Worm (Caenorhabditis elegans) whole organism, young adult: Measurements from ENCODE around the gene K09F5.4.

Source experiments
- B0019.2 ChIP-seq: fragments of 200-800 bp; sonication (Bioruptor generic); conservative IDR thresholded peaks from 2 replicates; pipeline ENCODE4 v1.3.6; 2022; ENCODE audit warnings: missing genetic modification reagents, missing genetic modification characterization, missing compliant biosample characterization
- B0035.1 ChIP-seq: sonication (generic microtip); optimal IDR thresholded peaks from 2 replicates; lab custom pipeline; 2016; ENCODE audit warnings: missing genetic modification characterization, mild to moderate bottlenecking, missing compliant biosample characterization, missing genotype, missing genetic modification reagents
- F39B2.1 ChIP-seq: fragments of 200-800 bp; sonication (Bioruptor generic); IDR thresholded peaks from 2 replicates; pipeline ENCODE4 v1.3.6; 2022; ENCODE audit warnings: missing genetic modification reagents, missing genetic modification characterization, missing compliant biosample characterization
- F52B5.7 ChIP-seq: sonication (generic microtip); optimal IDR thresholded peaks from 2 replicates; lab custom pipeline; 2016; ENCODE audit warnings: mild to moderate bottlenecking, missing genetic modification characterization, missing compliant biosample characterization
- F57A8.1 ChIP-seq: fragments of 200-800 bp; sonication (Bioruptor generic); optimal IDR thresholded peaks from 2 replicates; lab custom pipeline; 2018; ENCODE audit warnings: mild to moderate bottlenecking, missing genetic modification characterization, moderate library complexity, missing compliant biosample characterization
- K12H6.12 ChIP-seq: fragments of 200-800 bp; sonication (Bioruptor generic); optimal IDR thresholded peaks from 2 replicates; lab custom pipeline; 2018; ENCODE audit warnings: mild to moderate bottlenecking, missing genetic modification characterization, missing compliant biosample characterization
- Y56A3A.18 ChIP-seq: fragments of 200-800 bp; sonication (Bioruptor generic); IDR thresholded peaks from 2 replicates; pipeline ENCODE4 v1.3.6; 2022; ENCODE audit warnings: missing genetic modification reagents, missing genetic modification characterization, missing compliant biosample characterization
- Y67H2A.10 ChIP-seq: fragments of 200-800 bp; sonication (Bioruptor generic); conservative IDR thresholded peaks from 2 replicates; pipeline ENCODE4 v1.3.6; 2022; ENCODE audit warnings: missing genetic modification reagents, missing genetic modification characterization, missing compliant biosample characterization
- Y79H2A.3 ChIP-seq: fragments of 200-800 bp; sonication (Bioruptor generic); conservative IDR thresholded peaks from 2 replicates; pipeline ENCODE4 v1.3.6; 2022; ENCODE audit warnings: missing genetic modification reagents, missing genetic modification characterization, missing compliant biosample characterization
- Y95B8A.8 ChIP-seq: fragments of 200-800 bp; sonication (Bioruptor generic); IDR thresholded peaks from 2 replicates; pipeline ENCODE4 v1.3.6; 2022; ENCODE audit warnings: missing genetic modification reagents, missing genetic modification characterization, missing compliant biosample characterization
- atf-7 ChIP-seq: sonication (generic microtip); optimal IDR thresholded peaks from 2 replicates; lab custom pipeline; 2017; ENCODE audit warnings: mild to moderate bottlenecking, missing genetic modification characterization, missing compliant biosample characterization
- attf-3 ChIP-seq: fragments of 200-800 bp; sonication (Bioruptor generic); conservative IDR thresholded peaks from 2 replicates; pipeline ENCODE4 v1.3.6; 2022; ENCODE audit warnings: missing genetic modification reagents, missing genetic modification characterization, missing compliant biosample characterization
- bed-1 ChIP-seq: fragments of 200-800 bp; sonication (Bioruptor generic); IDR thresholded peaks from 2 replicates; pipeline ENCODE4 v1.3.6; 2022; ENCODE audit warnings: missing genetic modification reagents, missing genetic modification characterization, missing compliant biosample characterization
- bed-2 ChIP-seq: fragments of 200-800 bp; sonication (Bioruptor generic); IDR thresholded peaks from 2 replicates; pipeline ENCODE4 v1.3.6; 2022; ENCODE audit warnings: missing genetic modification reagents, missing genetic modification characterization, missing compliant biosample characterization
- ccch-3 ChIP-seq: fragments of 200-800 bp; sonication (Bioruptor generic); optimal IDR thresholded peaks from 2 replicates; lab custom pipeline; 2018; ENCODE audit warnings: mild to moderate bottlenecking, missing genetic modification characterization, missing compliant biosample characterization
- efl-1 ChIP-seq: fragments of 150-350 bp; optimal IDR thresholded peaks from 2 replicates; lab custom pipeline; 2014; ENCODE audit warnings: missing biosample characterization, missing genetic modification reagents, missing genetic modification characterization
- fkh-3 ChIP-seq: sonication (generic microtip); optimal IDR thresholded peaks from 2 replicates; lab custom pipeline; 2016; ENCODE audit warnings: mild to moderate bottlenecking, missing genetic modification characterization, missing compliant biosample characterization
- hlh-12 ChIP-seq: sonication (generic microtip); optimal IDR thresholded peaks from 2 replicates; lab custom pipeline; 2016; ENCODE audit warnings: missing genetic modification characterization, missing compliant biosample characterization
- hlh-26 ChIP-seq: fragments of 200-800 bp; sonication (Bioruptor generic); conservative IDR thresholded peaks from 2 replicates; pipeline ENCODE4 v1.3.6; 2022; ENCODE audit warnings: missing genetic modification reagents, missing genetic modification characterization, missing compliant biosample characterization
- let-526 ChIP-seq: fragments of 200-800 bp; sonication (Bioruptor generic); IDR thresholded peaks from 2 replicates; pipeline ENCODE4 v1.3.6; 2022; ENCODE audit warnings: missing genetic modification reagents, missing genetic modification characterization, missing compliant biosample characterization
- let-607 ChIP-seq, 2 experiments: fragments of 200-800 bp in 1 of 2; sonication (Bioruptor generic) in 1 of 2; sonication (generic microtip) in 1 of 2; optimal IDR thresholded peaks; 2 replicates each; lab custom pipeline; 2016 to 2018; ENCODE audit warnings: mild to moderate bottlenecking in 2 of 2, missing compliant biosample characterization in 2 of 2, missing genetic modification characterization in 2 of 2, moderate library complexity in 2 of 2, missing genotype in 1 of 2
- lir-1 ChIP-seq: fragments of 200-800 bp; sonication (Bioruptor generic); conservative IDR thresholded peaks from 2 replicates; pipeline ENCODE4 v1.3.6; 2022; ENCODE audit warnings: missing genetic modification reagents, missing genetic modification characterization, missing compliant biosample characterization
- mes-4 ChIP-seq: sonication (generic microtip); optimal IDR thresholded peaks from 2 replicates; lab custom pipeline; 2016; ENCODE audit warnings: missing genotype, missing genetic modification characterization, missing compliant biosample characterization
- mxl-1 ChIP-seq: sonication (generic microtip); optimal IDR thresholded peaks from 2 replicates; lab custom pipeline; 2016; ENCODE audit warnings: missing genetic modification characterization, missing compliant biosample characterization
- nfya-1 ChIP-seq: sonication (generic microtip); optimal IDR thresholded peaks from 2 replicates; lab custom pipeline; 2017; ENCODE audit warnings: antibody characterized with exemption, missing compliant biosample characterization, missing genetic modification characterization, borderline replicate concordance; ENCODE audit not compliant: insufficient read depth
- nhr-120 ChIP-seq: fragments of 200-800 bp; sonication (Bioruptor generic); IDR thresholded peaks from 2 replicates; pipeline ENCODE4 v1.3.6; 2022; ENCODE audit warnings: missing genetic modification characterization, missing compliant biosample characterization
- nhr-90 ChIP-seq: sonication (generic microtip); optimal IDR thresholded peaks from 2 replicates; lab custom pipeline; 2016; ENCODE audit warnings: missing genotype, mild to moderate bottlenecking, missing genetic modification characterization, missing compliant biosample characterization
- pbrm-1 ChIP-seq: fragments of 200-800 bp; sonication (Bioruptor generic); IDR thresholded peaks from 2 replicates; pipeline ENCODE4 v1.3.6; 2022; ENCODE audit warnings: missing genetic modification reagents, missing genetic modification characterization, missing compliant biosample characterization
- sea-2 ChIP-seq: fragments of 200-800 bp; sonication (Bioruptor generic); IDR thresholded peaks from 2 replicates; pipeline ENCODE4 v1.3.6; 2022; ENCODE audit warnings: missing genetic modification characterization, missing compliant biosample characterization
- sptf-2 ChIP-seq: fragments of 200-800 bp; sonication (Bioruptor generic); optimal IDR thresholded peaks from 2 replicates; lab custom pipeline; 2018; ENCODE audit warnings: mild to moderate bottlenecking, missing genetic modification characterization, missing compliant biosample characterization
- tbx-9 ChIP-seq: sonication (generic microtip); optimal IDR thresholded peaks from 2 replicates; lab custom pipeline; 2016; ENCODE audit warnings: borderline replicate concordance, missing genetic modification characterization, inconsistent platforms, missing compliant biosample characterization
- tlf-1 ChIP-seq: fragments of 200-800 bp; sonication (Bioruptor generic); optimal IDR thresholded peaks from 2 replicates; lab custom pipeline; 2018; ENCODE audit warnings: mild to moderate bottlenecking, missing genetic modification characterization, missing compliant biosample characterization
- unc-130 ChIP-seq: sonication (generic microtip); optimal IDR thresholded peaks from 2 replicates; lab custom pipeline; 2016; ENCODE audit warnings: missing genetic modification reagents, missing genetic modification characterization, missing compliant biosample characterization
- unc-62 ChIP-seq: fragments of 150-350 bp; optimal IDR thresholded peaks from 2 replicates; lab custom pipeline; 2014; ENCODE audit warnings: missing biosample characterization, missing genetic modification reagents, missing genetic modification characterization
- ztf-18 ChIP-seq: sonication (generic microtip); optimal IDR thresholded peaks from 2 replicates; lab custom pipeline; 2016; ENCODE audit warnings: missing genotype, mild to moderate bottlenecking, missing genetic modification characterization, missing compliant biosample characterization

The K09F5.4 gene

DNA sequence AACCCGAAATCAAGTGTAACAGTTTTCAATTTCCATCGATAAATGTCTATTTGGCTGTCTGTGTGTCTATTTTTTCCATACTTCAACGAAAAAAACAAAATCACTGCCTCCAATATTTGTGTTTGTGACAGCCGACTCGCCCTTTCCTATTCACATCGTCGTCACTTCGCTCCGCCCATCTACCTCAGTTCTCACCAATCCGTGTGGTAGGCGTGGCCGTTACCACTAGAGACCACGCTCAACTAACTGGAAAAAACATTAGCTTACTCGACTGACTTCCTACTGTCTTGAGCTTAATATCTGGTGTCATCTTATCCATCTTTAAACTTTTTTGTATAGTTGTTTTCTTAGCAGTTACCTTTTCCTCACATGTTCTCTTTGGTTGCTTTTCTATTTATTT, 34.8 kb upstream of the K09F5.4 start:
- TF ChIP-seq pbrm-1 (no peak), F57A8.1 (no peak), Y67H2A.10 (GFP tag; lab: Robert Waterston, UW) (no peak), F52B5.7 (tag; lab: Kevin White, UChicago) (no peak)

DNA sequence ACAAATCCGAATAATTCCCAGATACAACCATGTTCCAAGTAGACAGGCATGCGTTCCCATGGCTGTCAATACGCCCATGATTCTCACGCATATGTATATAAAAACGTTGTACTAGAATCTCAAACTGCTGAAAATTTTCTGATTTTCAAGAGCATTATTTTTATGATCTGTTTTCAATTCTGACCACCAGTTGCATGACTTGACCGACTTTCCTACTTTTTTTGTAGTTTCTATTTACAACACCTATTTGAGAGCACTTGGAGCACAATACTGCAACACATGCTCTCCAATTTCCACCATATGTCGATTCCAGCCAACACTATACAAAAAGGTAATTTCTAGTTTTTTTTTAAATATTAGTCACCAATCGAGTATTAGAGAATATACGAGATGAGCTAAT, 33.4 kb upstream of the K09F5.4 start, which contains the start of gene ref-2:
Gene ref-2, plus strand, starts transcription at position 301 of the 400 bp plus-strand sequence.
- TF ChIP-seq hlh-26 (GFP tag; lab: Robert Waterston, UW) (no peak), tlf-1 (no peak)

DNA sequence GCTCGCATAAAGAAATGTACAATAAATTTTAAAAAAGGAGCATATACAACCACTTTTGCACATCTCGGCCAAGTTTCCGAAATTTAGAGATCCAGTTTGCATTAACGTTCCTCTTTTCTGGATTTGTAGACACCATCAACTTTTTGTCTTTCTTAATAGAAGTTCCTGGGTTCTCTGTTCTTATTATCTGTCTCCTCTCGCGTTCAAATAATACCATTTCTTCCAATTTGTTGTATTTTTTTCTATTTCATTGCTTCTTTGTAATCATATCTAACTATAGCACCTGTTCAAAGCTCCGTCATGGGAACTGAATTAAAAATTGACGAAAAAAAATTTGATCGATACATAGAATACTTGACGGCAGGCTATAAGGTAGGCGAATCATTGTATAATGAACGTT, 28.8 kb upstream of the K09F5.4 start, which contains the start of gene K09F5.1:
Gene K09F5.1, plus strand, starts transcription at position 301 of the 400 bp plus-strand sequence.
- TF ChIP-seq lir-1 (no peak), efl-1 (GFP tag; lab: Kevin White, UChicago) (no peak), mes-4 (no peak), bed-1 (GFP tag; lab: Robert Waterston, UW) (no peak), tbx-9 (tag; lab: Kevin White, UChicago) (no peak), F39B2.1 (GFP tag; lab: Robert Waterston, UW) (no peak), bed-2 (GFP tag; lab: Robert Waterston, UW) (no peak), Y79H2A.3 (GFP tag; lab: Robert Waterston, UW) (no peak), sptf-2 (GFP tag; lab: Kevin White, UChicago) (no peak), sea-2 (no peak), let-526 (GFP tag; lab: Robert Waterston, UW) (no peak), let-607 (tag; optimal IDR thresholded peaks at IDR 0.05; lab: Kevin White, UChicago) (no peak), unc-130 (GFP tag; lab: Kevin White, UChicago) (no peak), Y95B8A.8 (GFP tag; lab: Robert Waterston, UW) (no peak), B0019.2 (GFP tag; lab: Robert Waterston, UW) (no peak), nhr-120 (no peak)

DNA sequence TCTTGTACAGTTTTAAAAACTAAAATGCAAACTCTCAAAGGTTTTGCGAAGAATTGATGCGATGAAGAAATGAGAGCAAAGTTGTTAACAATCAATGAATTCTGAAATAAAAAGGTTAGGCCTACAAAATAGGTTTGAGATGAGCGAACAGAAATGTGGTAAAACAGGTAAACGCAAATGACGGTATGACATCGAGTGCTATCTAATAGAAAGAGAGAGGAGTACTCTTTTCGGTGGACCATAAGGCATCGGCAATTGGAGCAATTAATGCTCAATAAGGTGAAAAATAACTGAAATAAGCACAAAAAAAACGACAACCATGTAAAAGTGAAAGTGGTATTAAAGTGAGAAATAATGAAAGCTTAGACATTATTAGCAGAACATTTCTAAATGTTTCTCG, 25.6 kb upstream of the K09F5.4 start, which contains the start of gene set-12:
Gene set-12, minus strand, starts transcription at position 101 of the 400 bp plus-strand sequence.
- TF ChIP-seq attf-3 (GFP tag; lab: Robert Waterston, UW) (no peak), B0035.1 (tag; lab: Kevin White, UChicago) (no peak), Y56A3A.18 (GFP tag; lab: Robert Waterston, UW) (no peak), unc-130 (GFP tag; lab: Kevin White, UChicago) (no peak), ztf-18 (tag; lab: Kevin White, UChicago) (no peak), atf-7 (tag; lab: Kevin White, UChicago) (no peak), unc-62 (GFP tag; lab: Kevin White, UChicago) (no peak), nhr-90 (tag; lab: Kevin White, UChicago) (no peak), nfya-1 (tag; lab: Kevin White, UChicago) (no peak), mxl-1 (tag; lab: Kevin White, UChicago) (no peak), K12H6.12 (tag; lab: Kevin White, UChicago) (no peak), ccch-3 (GFP tag; lab: Kevin White, UChicago) (no peak), hlh-12 (tag; lab: Kevin White, UChicago) (no peak), fkh-3 (tag; lab: Kevin White, UChicago) (no peak)
- TF ChIP-seq, all 124 proteins: peak for 0
